Fruit fly (Drosophila melanogaster): ENCODE results near the gene CG14042.

CG14042 gene

dm6 chr2L:5000287-5000871 is 37.1 kb upstream of the CG14042 start (continued):
- TF ChIP-seq CG11696 (GFP tag; IDR thresholded peaks at IDR 0.05) (peak; percentile 99), CG9215 (GFP tag; IDR thresholded peaks at IDR 0.05) (peak; percentile 64), sr (GFP tag; IDR thresholded peaks at IDR 0.05) (peak; percentile 41; the same call in 2 of the 3 replicates), pros (GFP tag; optimal IDR thresholded peaks at IDR 0.05) (peak; percentile 76), Hr39 (optimal IDR thresholded peaks at IDR 0.05) (no peak), pnt (GFP tag; optimal IDR thresholded peaks at IDR 0.05) (peak; percentile 73), cad (GFP tag; optimal IDR thresholded peaks at IDR 0.05) (no peak), ems (GFP tag; optimal IDR thresholded peaks at IDR 0.05) (peak; percentile 59), Gug (GFP tag; IDR thresholded peaks at IDR 0.05) (peak; percentile 66), CG12236 (GFP tag; optimal IDR thresholded peaks at IDR 0.05) (peak; percentile 63), mam (GFP tag; optimal IDR thresholded peaks at IDR 0.05) (peak; percentile 70), CG2889 (GFP tag; IDR thresholded peaks at IDR 0.05) (peak; percentile 68; the same call in 2 of the 3 replicates), Pdp1 (GFP tag; optimal IDR thresholded peaks at IDR 0.05) (peak; percentile 56 to 85), CG11456 (GFP tag; IDR thresholded peaks at IDR 0.05) (0 out of 3 replicates have a peak, but pooled peaks have one; percentile 64), slbo (GFP tag; IDR thresholded peaks at IDR 0.05) (peak; percentile 86), lov (optimal IDR thresholded peaks at IDR 0.05) (no peak), lov (GFP tag; IDR thresholded peaks at IDR 0.05) (0 out of 3 replicates have a peak, but pooled peaks have one; percentile 61), ato (GFP tag; IDR thresholded peaks at IDR 0.05; ENCODE audit: partially characterized antibody) (no peak), CG7928 (GFP tag; optimal IDR thresholded peaks at IDR 0.05) (peak; percentile 53), CG15601 (tag; optimal IDR thresholded peaks at IDR 0.05) (peak; percentile 79), lola (GFP tag; optimal IDR thresholded peaks at IDR 0.05) (peak in 1 of 3 experiments; percentile 94), CG17829 (tag; optimal IDR thresholded peaks at IDR 0.05) (peak; percentile 92), mld (GFP tag; IDR thresholded peaks at IDR 0.05; ENCODE audit: partially characterized antibody) (no peak), Dek (tag; optimal IDR thresholded peaks at IDR 0.05) (peak; percentile 89), dmrt11E (tag; optimal IDR thresholded peaks at IDR 0.05) (peak; percentile 93), Neu2 (GFP tag; optimal IDR thresholded peaks at IDR 0.05; ENCODE audit: borderline replicate concordance) (peak; percentile 45), CG17186 (GFP tag; optimal IDR thresholded peaks at IDR 0.05) (no peak), hb (GFP tag; IDR thresholded peaks at IDR 0.05; ENCODE audit: partially characterized antibody) (no peak), CG4328 (GFP tag; optimal IDR thresholded peaks at IDR 0.05) (peak; percentile 67), Nf-YA (GFP tag; IDR thresholded peaks at IDR 0.05) (peak; percentile 53; the same call in 1 of the 2 replicates), tup (GFP tag; optimal IDR thresholded peaks at IDR 0.05) (peak; percentile 46), CG2120 (GFP tag; optimal IDR thresholded peaks at IDR 0.05) (peak; percentile 87), CG8290 (GFP tag; optimal IDR thresholded peaks at IDR 0.05) (peak; percentile 79), CG8290 (tag; optimal IDR thresholded peaks at IDR 0.05) (peak; percentile 13 to 49), aop (GFP tag; IDR thresholded peaks at IDR 0.05) (no peak; the same call in 1 of the 2 replicates), p53 (GFP tag; optimal IDR thresholded peaks at IDR 0.05) (peak; percentile 97), insv (GFP tag; optimal IDR thresholded peaks at IDR 0.05) (peak in 1 of 2 experiments; percentile 47), Nf-YB (GFP tag; optimal IDR thresholded peaks at IDR 0.05) (peak; percentile 75), en (GFP tag; optimal IDR thresholded peaks at IDR 0.05) (peak; percentile 45), lmd (GFP tag; IDR thresholded peaks at IDR 0.05) (peak; percentile 84), row (GFP tag; IDR thresholded peaks at IDR 0.05) (peak; percentile 90), stwl (tag; optimal IDR thresholded peaks at IDR 0.05) (no peak), Dp (GFP tag; optimal IDR thresholded peaks at IDR 0.05) (no peak), otp (GFP tag; IDR thresholded peaks at IDR 0.05) (peak; percentile 67; the same call in 2 of the 3 replicates), Dref (GFP tag; IDR thresholded peaks at IDR 0.05) (no peak), CG33213 (GFP tag; optimal IDR thresholded peaks at IDR 0.05) (peak; percentile 65), so (GFP tag; IDR thresholded peaks at IDR 0.05) (peak; percentile 82), CG9727 (GFP tag; optimal IDR thresholded peaks at IDR 0.05) (peak; percentile 93), CG2875 (GFP tag; optimal IDR thresholded peaks at IDR 0.05) (peak; percentile 52), tx (GFP tag; optimal IDR thresholded peaks at IDR 0.05) (peak; percentile 51)
